Fruit fly (Drosophila melanogaster): Measurements from ENCODE around the gene Ccm3.

DNA sequence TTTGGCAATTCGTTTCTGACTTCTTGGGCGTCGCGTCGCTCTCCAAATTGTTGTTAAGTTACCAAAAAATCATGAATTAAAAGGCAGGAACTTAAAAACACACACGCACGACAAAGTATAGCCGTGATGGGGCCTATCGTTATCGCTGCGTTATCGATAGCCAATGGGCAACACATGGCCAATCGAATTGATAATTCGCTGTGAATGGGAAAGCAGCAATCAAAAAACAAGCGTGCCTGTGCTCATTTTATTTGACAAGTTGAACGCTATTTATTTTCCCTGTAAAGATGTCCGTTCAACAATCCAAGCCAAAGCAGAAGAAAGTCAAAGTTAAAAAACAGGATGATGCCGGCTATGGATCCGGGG, 25.8 kb upstream of the Ccm3 start, which contains the start of the genes Surf4 and CG31301:
- no peak for TF ChIP-seq CTCF (optimal IDR thresholded peaks at IDR 0.05)
- TF ChIP-seq CG8478 (optimal IDR thresholded peaks at IDR 0.05) = no peak

Measured in S2 (cell line).